Worm (Caenorhabditis elegans): ENCODE data around the gene F15E6.5.

F15E6.5 gene

ce11 chrIV:4247334-4247733 is 42.0 kb upstream of the F15E6.5 start (continued):
- TF ChIP-seq drap-1 (GFP tag; optimal IDR thresholded peaks at IDR 0.05), result no peak
- TF ChIP-seq cnd-1 (tag; optimal IDR thresholded peaks at IDR 0.05), result no peak
- no peak for TF ChIP-seq flh-1 (GFP tag; optimal IDR thresholded peaks at IDR 0.05)
- TF ChIP-seq ceh-39 (tag; optimal IDR thresholded peaks at IDR 0.05), result peak; percentile 3

- TF ChIP-seq sptf-1 (tag; optimal IDR thresholded peaks at IDR 0.05), result no peak
- TF ChIP-seq mep-1 (tag; optimal IDR thresholded peaks at IDR 0.05), result no peak
- no peak for TF ChIP-seq ham-2 (GFP tag; optimal IDR thresholded peaks at IDR 0.05)
- no peak for TF ChIP-seq M03D4.4 (tag; optimal IDR thresholded peaks at IDR 0.05)
- TF ChIP-seq ztf-11 (tag; optimal IDR thresholded peaks at IDR 0.05), result no peak
- TF ChIP-seq unc-62 (GFP tag; optimal IDR thresholded peaks at IDR 0.05), result no peak
- no peak for TF ChIP-seq mab-5 (tag; optimal IDR thresholded peaks at IDR 0.05)
These were observed 41.6 kb upstream of the F15E6.5 start, which contains the start of gene ama-1 for ce11 chrIV:4247770-4248169. ama-1 (plus strand) TSS chrIV:4248070.

ce11 chrIV:4254989-4255582 is 34.3 kb upstream of the F15E6.5 start:
- no peak for TF ChIP-seq mls-2 (tag; optimal IDR thresholded peaks at IDR 0.05)
- no peak for TF ChIP-seq unc-120 (tag; optimal IDR thresholded peaks at IDR 0.05; ENCODE audit: poor library complexity, severe bottlenecking)
- no peak for TF ChIP-seq flh-1 (GFP tag; optimal IDR thresholded peaks at IDR 0.05)
- no peak for TF ChIP-seq cnd-1 (tag; optimal IDR thresholded peaks at IDR 0.05)
- no peak for TF ChIP-seq lin-13 (tag; optimal IDR thresholded peaks at IDR 0.05)
- TF ChIP-seq zip-8 (tag; optimal IDR thresholded peaks at IDR 0.05), result no peak
- no peak for TF ChIP-seq mab-5 (tag; optimal IDR thresholded peaks at IDR 0.05)
- TF ChIP-seq hlh-1 (tag; optimal IDR thresholded peaks at IDR 0.05), result no peak
- no peak for TF ChIP-seq nhr-12 (tag; optimal IDR thresholded peaks at IDR 0.05)
- TF ChIP-seq nhr-237 (tag; optimal IDR thresholded peaks at IDR 0.05), result no peak
- no peak for TF ChIP-seq bed-3 (GFP tag; optimal IDR thresholded peaks at IDR 0.05)
- TF ChIP-seq snpc-4 (tag; optimal IDR thresholded peaks at IDR 0.05), result no peak
- TF ChIP-seq lsy-2 (tag; optimal IDR thresholded peaks at IDR 0.05), result no peak
- TF ChIP-seq nhr-28 (tag; optimal IDR thresholded peaks at IDR 0.05), result no peak
- no peak for TF ChIP-seq blmp-1 (tag; optimal IDR thresholded peaks at IDR 0.05)
- no peak for TF ChIP-seq ham-2 (GFP tag; optimal IDR thresholded peaks at IDR 0.05)
- TF ChIP-seq drap-1 (GFP tag; optimal IDR thresholded peaks at IDR 0.05), result no peak
- TF ChIP-seq mep-1 (tag; optimal IDR thresholded peaks at IDR 0.05), result no peak
- no peak for TF ChIP-seq elt-1 (tag; optimal IDR thresholded peaks at IDR 0.05; ENCODE audit: borderline replicate concordance, insufficient read depth)
- TF ChIP-seq unc-62 (GFP tag; optimal IDR thresholded peaks at IDR 0.05), result no peak

ce11 chrIV:4259433-4259832 is 29.9 kb upstream of the F15E6.5 start:
- no peak for TF ChIP-seq blmp-1 (tag; optimal IDR thresholded peaks at IDR 0.05)
- TF ChIP-seq elt-3 (tag; optimal IDR thresholded peaks at IDR 0.05), result no peak
- TF ChIP-seq nhr-2 (tag; optimal IDR thresholded peaks at IDR 0.05), result no peak
- no peak for TF ChIP-seq mab-5 (tag; optimal IDR thresholded peaks at IDR 0.05)
- no peak for TF ChIP-seq mep-1 (tag; optimal IDR thresholded peaks at IDR 0.05)
- no peak for TF ChIP-seq ces-1 (GFP tag; optimal IDR thresholded peaks at IDR 0.05)
- no peak for TF ChIP-seq bed-3 (GFP tag; optimal IDR thresholded peaks at IDR 0.05)
- no peak for TF ChIP-seq pha-4 (tag; optimal IDR thresholded peaks at IDR 0.05)
- no peak for TF ChIP-seq sptf-1 (tag; optimal IDR thresholded peaks at IDR 0.05)
- no peak for TF ChIP-seq sem-2 (GFP tag; optimal IDR thresholded peaks at IDR 0.05)
- no peak for TF ChIP-seq unc-39 (tag; optimal IDR thresholded peaks at IDR 0.05)
- no peak for TF ChIP-seq hlh-1 (tag; optimal IDR thresholded peaks at IDR 0.05)

ce11 chrIV:4262993-4263392 is 26.4 kb upstream of the F15E6.5 start, which contains the start of gene col-33:
col-33 (plus strand) TSS chrIV:4263293.
- TF ChIP-seq unc-62 (GFP tag; optimal IDR thresholded peaks at IDR 0.05) (no peak), elt-1 (tag; optimal IDR thresholded peaks at IDR 0.05; ENCODE audit: borderline replicate concordance, insufficient read depth) (no peak), ham-2 (GFP tag; optimal IDR thresholded peaks at IDR 0.05) (no peak), mab-5 (tag; optimal IDR thresholded peaks at IDR 0.05) (no peak), M03D4.4 (tag; optimal IDR thresholded peaks at IDR 0.05) (no peak), unc-120 (tag; optimal IDR thresholded peaks at IDR 0.05; ENCODE audit: poor library complexity, severe bottlenecking) (no peak), lin-13 (tag; optimal IDR thresholded peaks at IDR 0.05) (no peak), ces-1 (GFP tag; optimal IDR thresholded peaks at IDR 0.05) (no peak), pha-4 (tag; optimal IDR thresholded peaks at IDR 0.05) (no peak), flh-1 (GFP tag; optimal IDR thresholded peaks at IDR 0.05) (no peak)
